Worm (Caenorhabditis elegans) whole organism, L1 larva: Measurements from ENCODE around the gene F35G2.1.

Experiments
- F16B12.6 ChIP-seq: fragments of 150-350 bp; optimal IDR thresholded peaks from 2 replicates; lab custom pipeline; 2014; ENCODE audit warnings: missing biosample characterization, missing genetic modification characterization
- alr-1 ChIP-seq: fragments of 200-800 bp; sonication (Bioruptor generic); optimal IDR thresholded peaks from 2 replicates; lab custom pipeline; 2018; ENCODE audit warnings: borderline replicate concordance, mild to moderate bottlenecking, missing genetic modification characterization, missing compliant biosample characterization
- aly-2 ChIP-seq: fragments of 150-350 bp; optimal IDR thresholded peaks from 2 replicates; lab custom pipeline; 2014; ENCODE audit warnings: missing biosample characterization, missing genetic modification characterization
- ceh-63 ChIP-seq: fragments of 200-800 bp; sonication (Bioruptor generic); optimal IDR thresholded peaks from 2 replicates; lab custom pipeline; 2018; ENCODE audit warnings: mild to moderate bottlenecking, missing genetic modification characterization, missing compliant biosample characterization
- ceh-8 ChIP-seq: fragments of 200-800 bp; sonication (Bioruptor generic); optimal IDR thresholded peaks from 2 replicates; lab custom pipeline; 2018; ENCODE audit warnings: mild to moderate bottlenecking, missing genetic modification characterization, moderate library complexity, missing compliant biosample characterization
- ceh-90 ChIP-seq: sonication (generic microtip); optimal IDR thresholded peaks from 2 replicates; lab custom pipeline; 2016; ENCODE audit warnings: missing genetic modification characterization, missing compliant biosample characterization
- ces-1 ChIP-seq: fragments of 150-350 bp; optimal IDR thresholded peaks from 2 replicates; lab custom pipeline; 2014; ENCODE audit warnings: missing biosample characterization, missing genetic modification reagents, missing genetic modification characterization
- dpl-1 ChIP-seq, 3 experiments: fragments of 150-350 bp in 2 of 3; sonication (generic microtip) in 1 of 3; optimal IDR thresholded peaks; 2 replicates each; lab custom pipeline; 2014 to 2017; ENCODE audit warnings: missing biosample characterization in 3 of 3, missing genetic modification characterization in 3 of 3, missing genetic modification reagents in 3 of 3
- efl-1 ChIP-seq, 4 experiments: fragments of 150-350 bp; optimal IDR thresholded peaks in 3 of 4; peaks in 1 of 4; 1 replicate in 1 of 4; 2 replicates in 3 of 4; lab custom pipeline; 2014; ENCODE audit warnings: missing biosample characterization in 2 of 4, missing genetic modification characterization in 2 of 4, missing genetic modification reagents in 2 of 4
- egl-13 ChIP-seq: sonication (generic microtip); optimal IDR thresholded peaks from 2 replicates; lab custom pipeline; 2016; ENCODE audit warnings: missing genotype, missing genetic modification reagents, missing genetic modification characterization, missing compliant biosample characterization
- egl-27 ChIP-seq, 2 experiments: fragments of 150-350 bp in 1 of 2; sonication (generic microtip); optimal IDR thresholded peaks; 3 replicates each; lab custom pipeline; 2017 to 2018; ENCODE audit warnings: missing biosample characterization in 2 of 2, missing genetic modification characterization in 2 of 2, missing genetic modification reagents in 2 of 2
- elt-2 ChIP-seq: sonication (generic microtip); optimal IDR thresholded peaks from 2 replicates; lab custom pipeline; 2016; ENCODE audit warnings: missing genetic modification characterization, mild to moderate bottlenecking, inconsistent platforms, missing compliant biosample characterization, missing genetic modification reagents
- ets-5 ChIP-seq: fragments of 200-800 bp; sonication (Bioruptor generic); IDR thresholded peaks from 2 replicates; pipeline ENCODE4 v1.3.6; 2022; ENCODE audit warnings: missing genetic modification characterization, missing compliant biosample characterization
- fkh-10 ChIP-seq: sonication (generic microtip); optimal IDR thresholded peaks from 2 replicates; lab custom pipeline; 2017; ENCODE audit warnings: missing biosample characterization, missing genetic modification reagents, missing genetic modification characterization
- fos-1 ChIP-seq: fragments of 150-350 bp; optimal IDR thresholded peaks from 2 replicates; lab custom pipeline; 2014; ENCODE audit warnings: missing biosample characterization, missing genetic modification characterization
- grh-1 ChIP-seq: fragments of 200-800 bp; sonication (Bioruptor generic); IDR thresholded peaks from 2 replicates; pipeline ENCODE4 v1.3.6; 2022; ENCODE audit warnings: missing genetic modification reagents, missing genetic modification characterization, missing compliant biosample characterization
- hlh-17 ChIP-seq: fragments of 200-800 bp; sonication (Bioruptor generic); optimal IDR thresholded peaks from 2 replicates; lab custom pipeline; 2018; ENCODE audit warnings: missing genetic modification characterization, mild to moderate bottlenecking, missing compliant biosample characterization, moderate library complexity, borderline replicate concordance
- hlh-4 ChIP-seq: sonication (generic microtip); optimal IDR thresholded peaks from 2 replicates; lab custom pipeline; 2016; ENCODE audit warnings: mild to moderate bottlenecking, missing genetic modification characterization, missing compliant biosample characterization
- hpl-2 ChIP-seq: fragments of 150-350 bp; optimal IDR thresholded peaks from 2 replicates; lab custom pipeline; 2014; ENCODE audit warnings: missing biosample characterization, missing genetic modification reagents, missing genetic modification characterization
- jun-1 ChIP-seq: fragments of 150-350 bp; optimal IDR thresholded peaks from 2 replicates; lab custom pipeline; 2014; ENCODE audit warnings: missing biosample characterization, missing genetic modification reagents, missing genetic modification characterization
- lin-13 ChIP-seq: fragments of 150-350 bp; optimal IDR thresholded peaks from 2 replicates; lab custom pipeline; 2014; ENCODE audit warnings: missing biosample characterization, missing genetic modification reagents, missing genetic modification characterization
- lin-14 ChIP-seq: fragments of 200-800 bp; sonication (Bioruptor generic); optimal IDR thresholded peaks from 2 replicates; lab custom pipeline; 2018; ENCODE audit warnings: mild to moderate bottlenecking, missing genetic modification characterization, moderate library complexity, missing compliant biosample characterization
- lin-15B ChIP-seq: fragments of 150-350 bp; sonication (generic microtip); optimal IDR thresholded peaks from 3 replicates; lab custom pipeline; 2014; ENCODE audit warnings: missing biosample characterization, missing genetic modification characterization
- lin-35 ChIP-seq, 2 experiments: fragments of 150-350 bp; optimal IDR thresholded peaks; 2 replicates each; lab custom pipeline; 2014; ENCODE audit warnings: missing biosample characterization in 2 of 2, missing genetic modification characterization in 2 of 2, missing genetic modification reagents in 2 of 2
- lsy-2 ChIP-seq, 2 experiments: fragments of 150-350 bp; optimal IDR thresholded peaks; 2 replicates each; lab custom pipeline; 2014; ENCODE audit warnings: missing biosample characterization in 2 of 2, missing genetic modification characterization in 2 of 2
- nhr-12 ChIP-seq: sonication (generic microtip); optimal IDR thresholded peaks from 2 replicates; lab custom pipeline; 2017; ENCODE audit warnings: missing biosample characterization, missing genetic modification characterization
- nhr-19 ChIP-seq: fragments of 200-800 bp; sonication (Bioruptor generic); conservative IDR thresholded peaks from 2 replicates; pipeline ENCODE4 v1.3.6; 2022; ENCODE audit warnings: missing genetic modification characterization, missing compliant biosample characterization
- nhr-20 ChIP-seq: sonication (generic microtip); optimal IDR thresholded peaks from 2 replicates; lab custom pipeline; 2016; ENCODE audit warnings: mild to moderate bottlenecking, missing genetic modification characterization, missing compliant biosample characterization
- nhr-237 ChIP-seq: fragments of 150-350 bp; optimal IDR thresholded peaks from 2 replicates; lab custom pipeline; 2014; ENCODE audit warnings: missing biosample characterization, missing genetic modification characterization
- nhr-71 ChIP-seq: sonication (generic microtip); optimal IDR thresholded peaks from 2 replicates; lab custom pipeline; 2016; ENCODE audit warnings: mild to moderate bottlenecking, missing genetic modification characterization, moderate library complexity, missing compliant biosample characterization
- nhr-77 ChIP-seq: fragments of 150-350 bp; optimal IDR thresholded peaks from 2 replicates; lab custom pipeline; 2014; ENCODE audit warnings: missing biosample characterization, missing genetic modification characterization
- nhr-85 ChIP-seq: sonication (generic microtip); peaks from one replicate; lab custom pipeline; 2016; ENCODE audit warnings: missing genetic modification characterization, inconsistent platforms, missing compliant biosample characterization
- nhr-90 ChIP-seq: sonication (generic microtip); optimal IDR thresholded peaks from 2 replicates; lab custom pipeline; 2016; ENCODE audit warnings: mild to moderate bottlenecking, missing genetic modification characterization, missing compliant biosample characterization; ENCODE audit not compliant: poor library complexity
- pqm-1 ChIP-seq: sonication (generic microtip); optimal IDR thresholded peaks from 3 replicates; lab custom pipeline; 2017; ENCODE audit warnings: missing biosample characterization, missing genetic modification characterization
- snu-23 ChIP-seq: sonication (generic microtip); optimal IDR thresholded peaks from 2 replicates; lab custom pipeline; 2016; ENCODE audit warnings: missing genetic modification characterization, missing compliant biosample characterization
- tbx-2 ChIP-seq: sonication (generic microtip); optimal IDR thresholded peaks from 2 replicates; lab custom pipeline; 2016; ENCODE audit warnings: missing genetic modification characterization, missing compliant biosample characterization
- tlp-1 ChIP-seq: fragments of 150-350 bp; optimal IDR thresholded peaks from 2 replicates; lab custom pipeline; 2014; ENCODE audit warnings: missing biosample characterization, missing genetic modification characterization
- unc-86 ChIP-seq: sonication (generic microtip); optimal IDR thresholded peaks from 2 replicates; lab custom pipeline; 2016; ENCODE audit warnings: missing genetic modification characterization, missing compliant biosample characterization
- unc-98 ChIP-seq: fragments of 200-800 bp; sonication (Bioruptor generic); IDR thresholded peaks from 2 replicates; pipeline ENCODE4 v1.3.6; 2022; ENCODE audit warnings: missing genetic modification characterization, missing compliant biosample characterization
- vab-15 ChIP-seq: sonication (generic microtip); optimal IDR thresholded peaks from 2 replicates; lab custom pipeline; 2017; ENCODE audit warnings: missing genotype, mild to moderate bottlenecking, missing genetic modification characterization, missing compliant biosample characterization
- xbp-1 ChIP-seq: sonication (generic microtip); optimal IDR thresholded peaks from 2 replicates; lab custom pipeline; 2016; ENCODE audit warnings: missing genetic modification characterization, missing compliant biosample characterization
- zip-4 ChIP-seq: fragments of 200-800 bp; sonication (Bioruptor generic); optimal IDR thresholded peaks from 2 replicates; lab custom pipeline; 2018; ENCODE audit warnings: mild to moderate bottlenecking, missing genetic modification characterization, moderate library complexity, missing compliant biosample characterization
- ztf-11 ChIP-seq, 2 experiments: sonication (generic microtip); optimal IDR thresholded peaks; 2 replicates each; lab custom pipeline; 2016 to 2017; ENCODE audit warnings: missing genetic modification characterization in 2 of 2, missing biosample characterization in 1 of 2, missing compliant biosample characterization in 1 of 2
- ztf-4 ChIP-seq: fragments of 150-350 bp; optimal IDR thresholded peaks from 2 replicates; lab custom pipeline; 2014; ENCODE audit warnings: missing biosample characterization, missing genetic modification characterization

F35G2.1 gene

DNA sequence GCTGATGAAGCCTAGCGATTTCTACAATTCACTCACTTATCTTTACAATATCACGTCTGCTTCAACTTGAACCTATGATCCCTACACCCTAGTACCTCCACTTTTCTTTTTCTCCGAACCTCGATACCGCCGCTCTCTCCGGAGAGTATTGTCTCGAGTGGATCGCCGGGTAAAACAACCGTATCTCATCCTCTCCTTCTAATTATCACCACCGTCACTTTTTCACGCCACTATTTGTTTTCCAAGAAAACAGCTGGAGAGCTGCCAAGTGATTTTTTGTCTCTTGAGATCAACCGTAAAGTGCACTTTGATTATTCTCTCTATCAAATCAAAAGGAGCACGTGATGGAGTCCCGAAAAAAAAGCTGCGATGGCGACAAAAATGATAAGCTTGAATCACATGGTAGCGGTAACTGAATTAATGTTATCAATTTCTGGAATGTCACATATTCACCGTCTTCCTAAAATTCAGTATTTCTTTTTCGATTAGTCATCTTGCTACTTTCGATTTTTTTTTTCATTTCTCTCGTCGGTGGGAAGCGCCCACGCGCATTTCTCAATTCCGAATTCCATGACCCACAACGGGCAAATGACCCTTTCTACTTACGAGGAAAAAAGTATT lies 3.4 kb upstream of the F35G2.1 start (continued):
- TF ChIP-seq jun-1 (no peak), nhr-19 (no peak; the same call in 1 of the 2 replicates), F16B12.6 (tag; lab: Kevin White, UChicago) (no peak), lin-35 (GFP tag; optimal IDR thresholded peaks at IDR 0.05; lab: Kevin White, UChicago) (peak in 1 of 2 experiments; percentile 32), nhr-237 (no peak), hpl-2 (no peak), egl-27 (tag; optimal IDR thresholded peaks at IDR 0.05; lab: Kevin White, UChicago) (peak in 1 of 2 experiments; percentile 5), ceh-8 (GFP tag; lab: Kevin White, UChicago) (no peak), ets-5 (GFP tag; lab: Robert Waterston, UW) (no peak), ceh-90 (tag; lab: Kevin White, UChicago) (no peak), hlh-17 (GFP tag; lab: Kevin White, UChicago) (no peak), elt-2 (tag; lab: Kevin White, UChicago) (peak; percentile 82), ceh-63 (GFP tag; lab: Kevin White, UChicago) (no peak), vab-15 (tag; lab: Kevin White, UChicago) (no peak), lin-15B (no peak), fkh-10 (no peak), unc-98 (no peak), alr-1 (tag; lab: Kevin White, UChicago) (no peak), nhr-85 (no peak), aly-2 (tag; lab: Kevin White, UChicago) (no peak), fos-1 (tag; lab: Kevin White, UChicago) (no peak), unc-86 (no peak), nhr-20 (tag; lab: Kevin White, UChicago) (no peak), pqm-1 (tag; lab: Kevin White, UChicago) (no peak), nhr-71 (peak; percentile 6), nhr-90 (peak; percentile 34)
- TF ChIP-seq, all 84 proteins: peak for 10

ce11 chrIV:12200812-12201211 lies 2.2 kb upstream of the F35G2.1 start:
- TF ChIP-seq dpl-1 (GFP tag; optimal IDR thresholded peaks at IDR 0.05; lab: Kevin White, UChicago) (no peak), efl-1 (optimal IDR thresholded peaks at IDR 0.05; lab: Kevin White, UChicago) (no peak), efl-1 (GFP tag; optimal IDR thresholded peaks at IDR 0.05 in 1 of 2; lab: Kevin White, UChicago) (peak in 1 of 2 experiments; percentile 19), vab-15 (tag; lab: Kevin White, UChicago) (no peak), egl-13 (no peak), lsy-2 (tag; optimal IDR thresholded peaks at IDR 0.05; lab: Kevin White, UChicago) (peak in 1 of 2 experiments; percentile 27), lin-14 (peak; percentile 20), nhr-19 (peak; percentile 18; the same call in 1 of the 2 replicates), nhr-77 (tag; lab: Kevin White, UChicago) (peak; percentile 26), nhr-71 (peak; percentile 17), ces-1 (GFP tag; lab: Kevin White, UChicago) (no peak), hlh-4 (tag; lab: Kevin White, UChicago) (no peak), nhr-85 (no peak), tbx-2 (peak; percentile 63)

- no peak for TF ChIP-seq ztf-11 (tag; optimal IDR thresholded peaks at IDR 0.05; lab: Kevin White, UChicago)
- no peak for TF ChIP-seq xbp-1 (tag; lab: Kevin White, UChicago)
- peak; percentile 42 for TF ChIP-seq nhr-77 (tag; lab: Kevin White, UChicago)
- TF ChIP-seq ztf-4 = no peak
- no peak for TF ChIP-seq ceh-90 (tag; lab: Kevin White, UChicago)
- no peak for TF ChIP-seq efl-1 (optimal IDR thresholded peaks at IDR 0.05; lab: Kevin White, UChicago)
- peak in 1 of 2 experiments; percentile 15 for TF ChIP-seq efl-1 (GFP tag; optimal IDR thresholded peaks at IDR 0.05 in 1 of 2; lab: Kevin White, UChicago)
- TF ChIP-seq nhr-19 = no peak
- no peak for TF ChIP-seq nhr-12 (tag; lab: Kevin White, UChicago)
- TF ChIP-seq lin-35 (GFP tag; optimal IDR thresholded peaks at IDR 0.05; lab: Kevin White, UChicago) = no peak
- TF ChIP-seq zip-4 = no peak
- TF ChIP-seq aly-2 (tag; lab: Kevin White, UChicago) = no peak
- no peak for TF ChIP-seq tlp-1 (tag; lab: Kevin White, UChicago)
- TF ChIP-seq fkh-10 = no peak
- no peak for TF ChIP-seq grh-1
- TF ChIP-seq lin-13 = no peak
- TF ChIP-seq snu-23 (GFP tag; lab: Kevin White, UChicago) = no peak
- TF ChIP-seq tbx-2 = peak; percentile 34
- TF ChIP-seq lin-14 = peak; percentile 12
- TF ChIP-seq ets-5 (GFP tag; lab: Robert Waterston, UW) = no peak
- TF ChIP-seq unc-98 = no peak
Measured at ce11 chrIV:12202000-12202399, 1.0 kb upstream of the F35G2.1 start.
